Worm (Caenorhabditis elegans) whole organism, midembryonic: ENCODE results near the gene ZK643.6.

Experiments used
- T22C8.4 ChIP-seq: fragments of 200-800 bp; sonication (Bioruptor generic); IDR thresholded peaks from 2 replicates; pipeline ENCODE4 v1.3.6; 2022; ENCODE audit warnings: missing genetic modification characterization, missing compliant biosample characterization
- klf-2 ChIP-seq: fragments of 200-800 bp; sonication (Bioruptor generic); conservative IDR thresholded peaks from 2 replicates; pipeline ENCODE4 v1.3.6; 2022; ENCODE audit warnings: missing genetic modification reagents, missing genetic modification characterization, missing compliant biosample characterization
- tab-1 ChIP-seq: fragments of 200-800 bp; sonication (Bioruptor generic); IDR thresholded peaks from 2 replicates; pipeline ENCODE4 v1.3.6; 2022; ENCODE audit warnings: missing genetic modification characterization, missing compliant biosample characterization
- ztf-23 ChIP-seq: fragments of 200-800 bp; sonication (Bioruptor generic); IDR thresholded peaks from 2 replicates; pipeline ENCODE4 v1.3.6; 2022; ENCODE audit warnings: missing genetic modification reagents, missing genetic modification characterization, missing compliant biosample characterization

- TF ChIP-seq tab-1 (GFP tag; lab: Robert Waterston, UW) = no peak
- no peak for TF ChIP-seq T22C8.4
- TF ChIP-seq klf-2 = no peak
- no peak for TF ChIP-seq ztf-23 (GFP tag; lab: Robert Waterston, UW)
These were observed 38.9 kb upstream of the ZK643.6 start, which contains the start of gene F59B2.3 for ce11 chrIII:8999508-8999907.
